Fruit fly (Drosophila melanogaster) whole organism, embryonic: ENCODE measurements around the gene CG32333.
A peak's percentile ranks its signal among the peaks of the same experiment; 100 is the strongest.

Experiments
- Aef1 ChIP-seq: fragments of 200-800 bp; sonication (Bioruptor generic); IDR thresholded peaks from 3 replicates; pipeline ENCODE4 v1.3.6; 2022; ENCODE audit warnings: missing biosample characterization, missing genetic modification characterization
- Antp ChIP-seq: fragments of 200-800 bp; sonication (Bioruptor generic); optimal IDR thresholded peaks from 3 replicates; lab custom pipeline; 2016; ENCODE audit warnings: missing biosample characterization, missing genetic modification characterization
- Asciz ChIP-seq: fragments of 200-800 bp; sonication (Bioruptor generic); optimal IDR thresholded peaks from 2 replicates; lab custom pipeline; 2017; ENCODE audit warnings: missing biosample characterization, mild to moderate bottlenecking, missing genetic modification characterization, missing genetic modification reagents
- CG11560 ChIP-seq: fragments of 200-800 bp; sonication (Bioruptor generic); IDR thresholded peaks from 3 replicates; pipeline ENCODE4 v1.3.6; 2022; ENCODE audit warnings: missing biosample characterization, missing genetic modification characterization
- CG11723 ChIP-seq: fragments of 200-800 bp; sonication (Bioruptor generic); optimal IDR thresholded peaks from 2 replicates; lab custom pipeline; 2017; ENCODE audit warnings: missing biosample characterization, mild to moderate bottlenecking, missing genetic modification characterization
- CG12744 ChIP-seq: fragments of 200-800 bp; sonication (Bioruptor generic); optimal IDR thresholded peaks from 2 replicates; lab custom pipeline; 2016; ENCODE audit warnings: missing biosample characterization, missing genetic modification characterization
- CG13624 ChIP-seq: fragments of 200-800 bp; sonication (Bioruptor generic); optimal IDR thresholded peaks from 2 replicates; lab custom pipeline; 2016; ENCODE audit warnings: missing biosample characterization, missing genetic modification characterization
- CG14014 ChIP-seq: fragments of 200-800 bp; sonication (Bioruptor generic); IDR thresholded peaks from 2 replicates; pipeline ENCODE4 v1.3.6; 2022; ENCODE audit warnings: missing biosample characterization, missing genetic modification characterization
- CG15269 ChIP-seq: fragments of 200-800 bp; sonication (Bioruptor generic); optimal IDR thresholded peaks from 2 replicates; lab custom pipeline; 2018; ENCODE audit warnings: missing biosample characterization, mild to moderate bottlenecking, missing genetic modification characterization, moderate library complexity
- CG15696 ChIP-seq: fragments of 200-800 bp; sonication (Bioruptor generic); optimal IDR thresholded peaks from 2 replicates; lab custom pipeline; 2019; ENCODE audit warnings: missing biosample characterization, mild to moderate bottlenecking, missing genetic modification characterization, moderate library complexity
- CG16779 ChIP-seq: fragments of 200-800 bp; sonication (Bioruptor generic); IDR thresholded peaks from 2 replicates; pipeline ENCODE4 v1.3.6; 2022; ENCODE audit warnings: missing biosample characterization, missing genetic modification characterization
- CG30403 ChIP-seq: fragments of 200-800 bp; sonication (Bioruptor generic); optimal IDR thresholded peaks from 3 replicates; lab custom pipeline; 2016; ENCODE audit warnings: missing biosample characterization, missing genetic modification characterization
- CG30431 ChIP-seq: fragments of 200-800 bp; sonication (Bioruptor generic); optimal IDR thresholded peaks from 2 replicates; lab custom pipeline; 2017; ENCODE audit warnings: missing biosample characterization, missing genetic modification characterization
- CG31365 ChIP-seq: fragments of 200-800 bp; sonication (Bioruptor generic); optimal IDR thresholded peaks from 2 replicates; lab custom pipeline; 2018; ENCODE audit warnings: missing biosample characterization, mild to moderate bottlenecking, missing genetic modification characterization
- CG33213 ChIP-seq: fragments of 200-800 bp; sonication (Bioruptor generic); optimal IDR thresholded peaks from 3 replicates; lab custom pipeline; 2016; ENCODE audit warnings: missing biosample characterization, missing genetic modification characterization
- CG4328 ChIP-seq: fragments of 200-800 bp; sonication (Bioruptor generic); optimal IDR thresholded peaks from 3 replicates; lab custom pipeline; 2017; ENCODE audit warnings: missing biosample characterization, missing genetic modification reagents, missing genetic modification characterization
- CG43689 ChIP-seq: fragments of 200-800 bp; sonication (Bioruptor generic); IDR thresholded peaks from 2 replicates; pipeline ENCODE4 v1.3.6; 2022; ENCODE audit warnings: missing biosample characterization, missing genetic modification characterization
- CG4617 ChIP-seq: fragments of 200-800 bp; sonication (Bioruptor generic); optimal IDR thresholded peaks from 3 replicates; lab custom pipeline; 2016; ENCODE audit warnings: missing biosample characterization, missing genetic modification characterization, borderline replicate concordance
- CG4820 ChIP-seq: fragments of 200-800 bp; sonication (Bioruptor generic); optimal IDR thresholded peaks from 3 replicates; lab custom pipeline; 2016; ENCODE audit warnings: missing biosample characterization, missing genetic modification characterization
- CG5245 ChIP-seq: fragments of 200-800 bp; sonication (Bioruptor generic); optimal IDR thresholded peaks from 3 replicates; lab custom pipeline; 2016; ENCODE audit warnings: missing biosample characterization, missing genetic modification characterization
- CG6765 ChIP-seq: fragments of 200-800 bp; sonication (Bioruptor generic); optimal IDR thresholded peaks from 3 replicates; lab custom pipeline; 2017; ENCODE audit warnings: missing biosample characterization, mild to moderate bottlenecking, missing genetic modification characterization
- CG6854 ChIP-seq: fragments of 200-800 bp; sonication (Bioruptor generic); optimal IDR thresholded peaks from 3 replicates; lab custom pipeline; 2017; ENCODE audit warnings: missing biosample characterization, mild to moderate bottlenecking, missing genetic modification characterization
- CG7745 ChIP-seq: fragments of 200-800 bp; sonication (Bioruptor generic); optimal IDR thresholded peaks from 2 replicates; lab custom pipeline; 2018; ENCODE audit warnings: missing biosample characterization, mild to moderate bottlenecking, missing genetic modification characterization, moderate library complexity
- CG7928 ChIP-seq: fragments of 200-800 bp; sonication (Bioruptor generic); optimal IDR thresholded peaks from 2 replicates; lab custom pipeline; 2017; ENCODE audit warnings: missing biosample characterization, mild to moderate bottlenecking, missing genetic modification characterization
- CG8359 ChIP-seq: fragments of 200-800 bp; sonication (Bioruptor generic); optimal IDR thresholded peaks from 2 replicates; lab custom pipeline; 2017; ENCODE audit warnings: missing biosample characterization, mild to moderate bottlenecking, missing genetic modification characterization, borderline replicate concordance
- Dek ChIP-seq: fragments of 200-800 bp; sonication (Bioruptor generic); optimal IDR thresholded peaks from 3 replicates; lab custom pipeline; 2019; ENCODE audit warnings: missing biosample characterization, mild to moderate bottlenecking, missing genetic modification characterization, moderate library complexity
- Dip2 ChIP-seq: fragments of 200-800 bp; sonication (Bioruptor generic); IDR thresholded peaks from 2 replicates; pipeline ENCODE4 v1.3.6; 2022; ENCODE audit warnings: missing biosample characterization, missing genetic modification characterization
- Eip74EF ChIP-seq, 2 experiments: fragments of 200-800 bp in 1 of 2; fragments of >200 bp in 1 of 2; sonication (Bioruptor generic) in 1 of 2; optimal IDR thresholded peaks; 2 replicates each; lab custom pipeline; 2017 to 2019; ENCODE audit warnings: missing biosample characterization in 2 of 2, missing genetic modification characterization in 2 of 2, mild to moderate bottlenecking in 1 of 2, moderate library complexity in 1 of 2
- Ets65A ChIP-seq: fragments of 200-800 bp; sonication (Bioruptor generic); peaks from one replicate; lab custom pipeline; 2016; ENCODE audit warnings: missing biosample characterization, missing genetic modification characterization
- Fer2 ChIP-seq: fragments of 200-800 bp; sonication (Bioruptor generic); optimal IDR thresholded peaks from 2 replicates; lab custom pipeline; 2018; ENCODE audit warnings: missing biosample characterization, mild to moderate bottlenecking, missing genetic modification characterization, moderate library complexity
- Meics ChIP-seq: fragments of 200-800 bp; sonication (Bioruptor generic); optimal IDR thresholded peaks from 2 replicates; lab custom pipeline; 2017; ENCODE audit warnings: missing biosample characterization, mild to moderate bottlenecking, missing genetic modification characterization
- NK7.1 ChIP-seq: fragments of 200-800 bp; sonication (Bioruptor generic); optimal IDR thresholded peaks from 3 replicates; lab custom pipeline; 2016; ENCODE audit warnings: missing biosample characterization, missing genetic modification characterization
- Oaz ChIP-seq: fragments of 200-800 bp; sonication (Bioruptor generic); IDR thresholded peaks from 2 replicates; pipeline ENCODE4 v1.3.6; 2022; ENCODE audit warnings: missing biosample characterization, missing genetic modification characterization
- Sin3A ChIP-seq: fragments of >200 bp; optimal IDR thresholded peaks from 2 replicates; lab custom pipeline; 2018
- Sox100B ChIP-seq: fragments of 200-800 bp; sonication (Bioruptor generic); optimal IDR thresholded peaks from 3 replicates; lab custom pipeline; 2018; ENCODE audit warnings: missing biosample characterization, mild to moderate bottlenecking, missing genetic modification characterization
- Sox102F ChIP-seq: fragments of 200-800 bp; sonication (Bioruptor generic); optimal IDR thresholded peaks from 2 replicates; lab custom pipeline; 2018; ENCODE audit warnings: missing biosample characterization, mild to moderate bottlenecking, missing genetic modification characterization, moderate library complexity
- h ChIP-seq: fragments of >200 bp; optimal IDR thresholded peaks from 2 replicates; lab custom pipeline; 2017
- insv ChIP-seq, 2 experiments: fragments of 200-800 bp; sonication (Bioruptor generic); optimal IDR thresholded peaks; 3 replicates each; lab custom pipeline; 2016 to 2018; ENCODE audit warnings: missing biosample characterization in 2 of 2, missing genetic modification characterization in 2 of 2
- inv ChIP-seq: fragments of 200-800 bp; sonication (Bioruptor generic); IDR thresholded peaks from 2 replicates; pipeline ENCODE4 v1.3.6; 2022; ENCODE audit warnings: missing biosample characterization, missing genetic modification characterization; ENCODE audit not compliant: partially characterized antibody
- kay ChIP-seq: fragments of 200-800 bp; sonication (Bioruptor generic); optimal IDR thresholded peaks from 2 replicates; lab custom pipeline; 2016; ENCODE audit warnings: missing biosample characterization, missing genetic modification characterization
- lmd ChIP-seq: fragments of 200-800 bp; sonication (Bioruptor generic); IDR thresholded peaks from 2 replicates; pipeline ENCODE4 v1.3.6; 2022; ENCODE audit warnings: missing biosample characterization, missing genetic modification characterization
- lola ChIP-seq, 3 experiments: fragments of >200 bp in 2 of 3; fragments of 200-800 bp in 1 of 3; sonication (Bioruptor generic) in 1 of 3; optimal IDR thresholded peaks; 2 replicates each; lab custom pipeline; 2017 to 2019; ENCODE audit warnings: missing biosample characterization in 3 of 3, missing genetic modification characterization in 3 of 3, mild to moderate bottlenecking in 1 of 3, moderate library complexity in 1 of 3
- mam ChIP-seq: fragments of 200-800 bp; sonication (Bioruptor generic); optimal IDR thresholded peaks from 3 replicates; lab custom pipeline; 2016; ENCODE audit warnings: missing biosample characterization, missing genetic modification characterization
- nerfin-2 ChIP-seq: fragments of 200-800 bp; sonication (Bioruptor generic); IDR thresholded peaks from 2 replicates; pipeline ENCODE4 v1.3.6; 2022; ENCODE audit warnings: missing biosample characterization, missing genetic modification characterization; ENCODE audit not compliant: partially characterized antibody
- oc ChIP-seq: fragments of 200-800 bp; sonication (Bioruptor generic); optimal IDR thresholded peaks from 2 replicates; lab custom pipeline; 2018; ENCODE audit warnings: missing biosample characterization, mild to moderate bottlenecking, missing genetic modification characterization, moderate library complexity
- sima ChIP-seq: fragments of 200-800 bp; sonication (Bioruptor generic); optimal IDR thresholded peaks from 2 replicates; lab custom pipeline; 2016; ENCODE audit warnings: missing biosample characterization, missing genetic modification characterization
- slp2 ChIP-seq: fragments of 200-800 bp; sonication (Bioruptor generic); optimal IDR thresholded peaks from 2 replicates; lab custom pipeline; 2016; ENCODE audit warnings: missing biosample characterization, missing genetic modification characterization
- stc ChIP-seq: fragments of 200-800 bp; sonication (Bioruptor generic); IDR thresholded peaks from 2 replicates; pipeline ENCODE4 v1.3.6; 2022; ENCODE audit warnings: missing biosample characterization, missing genetic modification characterization
- stwl ChIP-seq: fragments of 200-800 bp; sonication (Bioruptor generic); optimal IDR thresholded peaks from 3 replicates; lab custom pipeline; 2018; ENCODE audit warnings: missing biosample characterization, mild to moderate bottlenecking, missing genetic modification characterization, moderate library complexity
- vvl ChIP-seq: fragments of 200-800 bp; sonication (Bioruptor generic); IDR thresholded peaks from 2 replicates; pipeline ENCODE4 v1.3.6; 2022; ENCODE audit warnings: missing biosample characterization, missing genetic modification characterization

CG32333 gene

DNA sequence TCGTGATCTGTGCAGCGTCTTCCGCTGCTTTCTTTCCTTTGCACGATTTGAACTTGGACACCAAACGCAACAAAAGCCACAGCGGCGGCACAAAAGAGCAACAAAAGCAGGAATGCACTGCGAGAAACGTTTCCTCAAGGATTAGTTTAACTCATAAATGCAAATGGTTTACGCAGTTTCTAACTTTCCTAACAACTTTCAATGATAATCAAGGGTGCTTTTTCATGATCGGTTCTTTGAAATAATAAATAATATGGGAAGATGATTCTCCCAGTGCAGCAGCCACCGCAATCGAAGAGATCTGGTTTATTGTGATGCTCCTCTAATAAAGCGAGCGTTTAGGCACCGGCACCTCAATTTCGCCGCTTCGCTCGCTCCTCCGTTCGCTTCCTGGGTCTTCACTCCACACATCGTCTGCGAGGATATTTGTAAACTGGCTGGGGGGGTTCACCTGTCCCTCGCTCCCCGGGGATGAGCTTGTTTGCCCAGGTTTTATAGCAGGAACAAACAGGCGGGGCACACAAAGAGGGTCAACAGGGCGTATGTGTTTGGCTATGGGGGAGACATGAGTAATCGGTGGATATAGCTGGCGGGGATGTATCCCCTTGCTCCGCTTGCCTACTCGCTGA lies 43.5 kb downstream of the CG32333 start (continued):
- TF ChIP-seq Eip74EF (GFP tag; optimal IDR thresholded peaks at IDR 0.05; lab: Kevin White, UChicago) (peak in 1 of 2 experiments; percentile 46), CG14014 (GFP tag; lab: Robert Waterston, UW) (peak; percentile 42; the same call in 1 of the 2 replicates), CG30431 (GFP tag; lab: Kevin White, UChicago) (peak; percentile 42), CG7745 (no peak), CG15696 (no peak), Sox102F (GFP tag; lab: Kevin White, UChicago) (peak; percentile 93), oc (tag; lab: Kevin White, UChicago) (peak; percentile 85), Fer2 (tag; lab: Kevin White, UChicago) (no peak), CG13624 (GFP tag; lab: Kevin White, UChicago) (no peak), CG6854 (no peak), kay (GFP tag; lab: Kevin White, UChicago) (peak; percentile 11), inv (GFP tag; lab: Robert Waterston, UW) (no peak), CG12744 (no peak), Oaz (GFP tag; lab: Robert Waterston, UW) (peak; percentile 36; the same call in 1 of the 2 replicates), sima (GFP tag; lab: Kevin White, UChicago) (no peak), CG6765 (GFP tag; lab: Kevin White, UChicago) (no peak), CG11560 (tag; lab: Robert Waterston, UW) (no peak), lmd (GFP tag; lab: Robert Waterston, UW) (peak; percentile 74; the same call in 1 of the 2 replicates), lola (GFP tag; optimal IDR thresholded peaks at IDR 0.05; lab: Kevin White, UChicago) (peak in 1 of 3 experiments; percentile 69), Sin3A (lab: Kevin White, UChicago) (no peak), CG30403 (GFP tag; lab: Kevin White, UChicago) (peak; percentile 81), CG4820 (GFP tag; lab: Kevin White, UChicago) (peak; percentile 80), Sox100B (GFP tag; lab: Kevin White, UChicago) (peak; percentile 75), CG43689 (GFP tag; lab: Robert Waterston, UW) (peak; percentile 30; the same call in 1 of the 2 replicates), stc (peak; percentile 88), Dek (tag; lab: Kevin White, UChicago) (peak; percentile 55), Dip2 (GFP tag; lab: Robert Waterston, UW) (no peak), Asciz (peak; percentile 88), slp2 (GFP tag; lab: Kevin White, UChicago) (peak; percentile 67), CG4617 (GFP tag; lab: Kevin White, UChicago) (peak; percentile 58), CG11723 (GFP tag; lab: Kevin White, UChicago) (peak; percentile 70), CG5245 (peak; percentile 82), CG7928 (GFP tag; lab: Kevin White, UChicago) (no peak), h (lab: Kevin White, UChicago) (no peak), insv (GFP tag; optimal IDR thresholded peaks at IDR 0.05; lab: Kevin White, UChicago) (no peak), NK7.1 (GFP tag; lab: Kevin White, UChicago) (peak; percentile 25), CG33213 (GFP tag; lab: Kevin White, UChicago) (peak; percentile 66), Ets65A (GFP tag; lab: Kevin White, UChicago) (no peak), Antp (GFP tag; lab: Kevin White, UChicago) (peak; percentile 76), CG15269 (tag; lab: Kevin White, UChicago) (peak; percentile 73), vvl (GFP tag; lab: Robert Waterston, UW) (peak; percentile 96), nerfin-2 (GFP tag; lab: Robert Waterston, UW) (no peak), CG8359 (peak; percentile 66), CG31365 (tag; lab: Kevin White, UChicago) (peak; percentile 39), CG16779 (GFP tag; lab: Robert Waterston, UW) (no peak), stwl (tag; lab: Kevin White, UChicago) (no peak), Meics (GFP tag; lab: Kevin White, UChicago) (peak; percentile 58), CG4328 (GFP tag; lab: Kevin White, UChicago) (no peak), Aef1 (GFP tag; lab: Robert Waterston, UW) (peak; percentile 64), mam (peak; percentile 51)
